Worm (Caenorhabditis elegans) whole organism, L4/young adult: ENCODE data around the gene W06D11.3.

Experiments
- W03F9.2 ChIP-seq: fragments of 150-350 bp; optimal IDR thresholded peaks from 2 replicates; lab custom pipeline; 2014; ENCODE audit warnings: missing biosample characterization, missing genetic modification characterization
- dao-5 ChIP-seq: sonication (generic microtip); optimal IDR thresholded peaks from 2 replicates; lab custom pipeline; 2016; ENCODE audit warnings: missing genotype, missing genetic modification characterization, moderate library complexity, missing compliant biosample characterization
- him-1 ChIP-seq: sonication (generic microtip); optimal IDR thresholded peaks from 2 replicates; lab custom pipeline; 2016; ENCODE audit warnings: missing genotype, missing genetic modification reagents, missing genetic modification characterization, missing compliant biosample characterization

DNA sequence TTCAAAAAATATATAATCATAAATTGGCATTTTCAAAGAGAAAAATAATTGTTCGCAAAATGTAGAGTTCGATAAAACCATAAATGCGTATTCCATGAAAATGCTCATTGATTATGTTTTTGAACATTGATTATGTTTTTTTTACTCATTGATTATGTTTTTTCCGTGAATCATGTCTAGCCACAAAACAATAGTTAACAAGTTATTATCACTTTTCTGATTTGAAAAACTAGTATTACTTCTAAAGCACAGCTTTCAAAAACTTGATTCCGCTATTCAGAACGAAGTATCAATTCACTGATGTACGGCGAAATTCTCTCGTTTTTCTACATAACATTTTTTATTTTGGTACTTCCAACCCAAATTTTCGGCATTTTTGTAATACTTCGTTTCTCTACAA is 37.3 kb downstream of the W06D11.3 start, which contains the start of gene srd-48:
- no peak for TF ChIP-seq W03F9.2
- no peak for TF ChIP-seq dao-5 (tag; lab: Kevin White, UChicago)
- TF ChIP-seq him-1: no peak
